Fruit fly (Drosophila melanogaster) whole organism, embryonic: Measurements from ENCODE around the gene Ir67a.

Source experiments
- Ada2b ChIP-seq: fragments of 200-800 bp; sonication (Bioruptor generic); IDR thresholded peaks from 2 replicates; pipeline ENCODE4 v1.3.6; 2022; ENCODE audit warnings: missing biosample characterization, missing genetic modification characterization
- BEAF-32 ChIP-seq: fragments of 200-800 bp; sonication (Bioruptor generic); optimal IDR thresholded peaks from 3 replicates; lab custom pipeline; 2017; ENCODE audit warnings: missing biosample characterization, missing genetic modification characterization, mild to moderate bottlenecking, moderate library complexity, missing genetic modification reagents
- BtbVII ChIP-seq: fragments of 200-800 bp; sonication (Bioruptor generic); optimal IDR thresholded peaks from 3 replicates; lab custom pipeline; 2017; ENCODE audit warnings: missing biosample characterization, mild to moderate bottlenecking, missing genetic modification characterization
- CG10366 ChIP-seq: fragments of 200-800 bp; sonication (Bioruptor generic); IDR thresholded peaks from 2 replicates; pipeline ENCODE4 v1.3.6; 2022; ENCODE audit warnings: missing biosample characterization, missing genetic modification characterization
- CG10565 ChIP-seq: fragments of 200-800 bp; sonication (Bioruptor generic); optimal IDR thresholded peaks from 3 replicates; lab custom pipeline; 2016; ENCODE audit warnings: missing biosample characterization, mild to moderate bottlenecking, missing genetic modification characterization
- CG11695 ChIP-seq: fragments of 200-800 bp; sonication (Bioruptor generic); IDR thresholded peaks from 3 replicates; pipeline ENCODE4 v1.3.6; 2022; ENCODE audit warnings: missing biosample characterization, missing genetic modification characterization
- CG12219 ChIP-seq: fragments of 200-800 bp; sonication (Bioruptor generic); optimal IDR thresholded peaks from 3 replicates; lab custom pipeline; 2018; ENCODE audit warnings: missing biosample characterization, mild to moderate bottlenecking, missing genetic modification characterization
- CG12659 ChIP-seq: fragments of 200-800 bp; sonication (Bioruptor generic); optimal IDR thresholded peaks from 3 replicates; lab custom pipeline; 2017; ENCODE audit warnings: mild to moderate bottlenecking, missing biosample characterization, missing genetic modification reagents, missing genetic modification characterization
- CG13775 ChIP-seq: fragments of 200-800 bp; sonication (Bioruptor generic); optimal IDR thresholded peaks from 3 replicates; lab custom pipeline; 2017; ENCODE audit warnings: missing biosample characterization, mild to moderate bottlenecking, missing genetic modification characterization
- CG14441 ChIP-seq: fragments of 200-800 bp; sonication (Bioruptor generic); IDR thresholded peaks from 2 replicates; pipeline ENCODE4 v1.3.6; 2022; ENCODE audit warnings: missing biosample characterization, missing genetic modification characterization
- CG1603 ChIP-seq: fragments of 200-800 bp; sonication (Bioruptor generic); optimal IDR thresholded peaks from 2 replicates; lab custom pipeline; 2019; ENCODE audit warnings: missing biosample characterization, mild to moderate bottlenecking, missing genetic modification characterization, moderate library complexity
- CG17359 ChIP-seq: fragments of 200-800 bp; sonication (Bioruptor generic); optimal IDR thresholded peaks from 3 replicates; lab custom pipeline; 2018; ENCODE audit warnings: missing biosample characterization, mild to moderate bottlenecking, missing genetic modification characterization, moderate library complexity
- CG17912 ChIP-seq: fragments of 200-800 bp; sonication (Bioruptor generic); optimal IDR thresholded peaks from 2 replicates; lab custom pipeline; 2018; ENCODE audit warnings: missing biosample characterization, mild to moderate bottlenecking, missing genetic modification characterization
- CG30431 ChIP-seq: fragments of 200-800 bp; sonication (Bioruptor generic); optimal IDR thresholded peaks from 2 replicates; lab custom pipeline; 2017; ENCODE audit warnings: missing biosample characterization, missing genetic modification characterization
- CG32532 ChIP-seq: fragments of 200-800 bp; sonication (Bioruptor generic); IDR thresholded peaks from 2 replicates; pipeline ENCODE4 v1.3.6; 2022; ENCODE audit warnings: missing biosample characterization, missing genetic modification characterization
- CG3726 ChIP-seq: fragments of 200-800 bp; sonication (Bioruptor generic); IDR thresholded peaks from 3 replicates; pipeline ENCODE4, ENCODE4 v1.3.6; 2022; ENCODE audit warnings: missing biosample characterization, missing genetic modification characterization
- CG6175 ChIP-seq: fragments of 200-800 bp; sonication (Bioruptor generic); IDR thresholded peaks from 3 replicates; pipeline ENCODE4 v1.3.6; 2022; ENCODE audit warnings: missing biosample characterization, missing genetic modification characterization
- CG6683 ChIP-seq: fragments of 200-800 bp; sonication (Bioruptor generic); optimal IDR thresholded peaks from 2 replicates; lab custom pipeline; 2017; ENCODE audit warnings: missing biosample characterization, mild to moderate bottlenecking, missing genetic modification characterization, missing genetic modification reagents
- CG7839 ChIP-seq: fragments of 200-800 bp; sonication (Bioruptor generic); optimal IDR thresholded peaks from 3 replicates; lab custom pipeline; 2018; ENCODE audit warnings: missing biosample characterization, mild to moderate bottlenecking, missing genetic modification characterization, moderate library complexity
- CG9215 ChIP-seq: fragments of 200-800 bp; sonication (Bioruptor generic); IDR thresholded peaks from 2 replicates; pipeline ENCODE4 v1.3.6; 2022; ENCODE audit warnings: missing biosample characterization, missing genetic modification characterization
- CG9932 ChIP-seq: fragments of 200-800 bp; sonication (Bioruptor generic); IDR thresholded peaks from 2 replicates; pipeline ENCODE4 v1.3.6; 2022; ENCODE audit warnings: missing biosample characterization, missing genetic modification characterization
- ERR ChIP-seq: fragments of 200-800 bp; sonication (Bioruptor generic); optimal IDR thresholded peaks from 2 replicates; lab custom pipeline; 2016; ENCODE audit warnings: missing biosample characterization, missing genetic modification characterization
- Eip74EF ChIP-seq, 2 experiments: fragments of 200-800 bp in 1 of 2; fragments of >200 bp in 1 of 2; sonication (Bioruptor generic) in 1 of 2; optimal IDR thresholded peaks; 2 replicates each; lab custom pipeline; 2017 to 2019; ENCODE audit warnings: missing biosample characterization in 2 of 2, missing genetic modification characterization in 2 of 2, mild to moderate bottlenecking in 1 of 2, moderate library complexity in 1 of 2
- Hr51 ChIP-seq, 2 experiments: fragments of 200-800 bp; sonication (Bioruptor generic); optimal IDR thresholded peaks; 2 replicates in 1 of 2; 3 replicates in 1 of 2; lab custom pipeline; 2016 to 2018; ENCODE audit warnings: missing biosample characterization in 2 of 2, missing genetic modification characterization in 2 of 2, mild to moderate bottlenecking in 1 of 2, moderate library complexity in 1 of 2
- MBD-R2 ChIP-seq: fragments of 200-800 bp; sonication (Bioruptor generic); IDR thresholded peaks from 2 replicates; pipeline ENCODE4 v1.3.6; 2022; ENCODE audit warnings: missing biosample characterization, missing genetic modification characterization
- Oli ChIP-seq: fragments of 200-800 bp; sonication (Bioruptor generic); optimal IDR thresholded peaks from 2 replicates; lab custom pipeline; 2018; ENCODE audit warnings: missing biosample characterization, mild to moderate bottlenecking, missing genetic modification characterization, moderate library complexity
- Opbp ChIP-seq: fragments of 200-800 bp; sonication (Bioruptor generic); IDR thresholded peaks from 3 replicates; pipeline ENCODE4 v1.3.6; 2022; ENCODE audit warnings: missing biosample characterization, missing genetic modification characterization; ENCODE audit not compliant: partially characterized antibody
- PHDP ChIP-seq: fragments of 200-800 bp; sonication (Bioruptor generic); optimal IDR thresholded peaks from 3 replicates; lab custom pipeline; 2018; ENCODE audit warnings: missing biosample characterization, mild to moderate bottlenecking, missing genetic modification characterization, moderate library complexity
- Rfx ChIP-seq: fragments of 200-800 bp; sonication (Bioruptor generic); IDR thresholded peaks from 2 replicates; pipeline ENCODE4 v1.3.6; 2022; ENCODE audit warnings: missing biosample characterization, missing genetic modification characterization
- Sin3A ChIP-seq: fragments of >200 bp; optimal IDR thresholded peaks from 2 replicates; lab custom pipeline; 2018
- Sox102F ChIP-seq: fragments of 200-800 bp; sonication (Bioruptor generic); optimal IDR thresholded peaks from 2 replicates; lab custom pipeline; 2018; ENCODE audit warnings: missing biosample characterization, mild to moderate bottlenecking, missing genetic modification characterization, moderate library complexity
- YL-1 ChIP-seq: fragments of 200-800 bp; sonication (Bioruptor generic); optimal IDR thresholded peaks from 3 replicates; lab custom pipeline; 2017; ENCODE audit warnings: missing biosample characterization, mild to moderate bottlenecking, missing genetic modification characterization
- esg ChIP-seq: fragments of 200-800 bp; sonication (Bioruptor generic); conservative IDR thresholded peaks from 2 replicates; pipeline ENCODE4 v1.3.6; 2022; ENCODE audit warnings: missing biosample characterization, missing genetic modification characterization
- fd96Cb ChIP-seq: fragments of 200-800 bp; sonication (Bioruptor generic); optimal IDR thresholded peaks from 2 replicates; lab custom pipeline; 2018; ENCODE audit warnings: missing biosample characterization, mild to moderate bottlenecking, missing genetic modification characterization, moderate library complexity
- gem ChIP-seq: fragments of 200-800 bp; sonication (Bioruptor generic); optimal IDR thresholded peaks from 2 replicates; lab custom pipeline; 2019; ENCODE audit warnings: missing biosample characterization, mild to moderate bottlenecking, missing genetic modification characterization, moderate library complexity
- grau ChIP-seq: fragments of 200-800 bp; optimal IDR thresholded peaks from 3 replicates; lab custom pipeline; 2019; ENCODE audit warnings: missing biosample characterization, mild to moderate bottlenecking, missing genetic modification characterization, moderate library complexity
- hkb ChIP-seq, 2 experiments: fragments of 200-800 bp in 1 of 2; fragments of >200 bp in 1 of 2; sonication (Bioruptor generic) in 1 of 2; IDR thresholded peaks in 1 of 2; optimal IDR thresholded peaks in 1 of 2; 2 replicates each; pipeline versions ENCODE4 v1.3.6 to Lab custom; 2017 to 2022; ENCODE audit warnings: missing biosample characterization in 1 of 2, missing genetic modification characterization in 1 of 2
- lab ChIP-seq: fragments of 200-800 bp; sonication (Bioruptor generic); optimal IDR thresholded peaks from 3 replicates; lab custom pipeline; 2017; ENCODE audit warnings: missing biosample characterization, missing genetic modification characterization, mild to moderate bottlenecking, moderate library complexity, missing genetic modification reagents
- org-1 ChIP-seq: fragments of 200-800 bp; sonication (Bioruptor generic); optimal IDR thresholded peaks from 2 replicates; lab custom pipeline; 2017; ENCODE audit warnings: missing biosample characterization, missing genetic modification characterization
- phol ChIP-seq: fragments of 200-800 bp; sonication (Bioruptor generic); optimal IDR thresholded peaks from 3 replicates; lab custom pipeline; 2018; ENCODE audit warnings: missing biosample characterization, mild to moderate bottlenecking, missing genetic modification characterization, moderate library complexity
- pita ChIP-seq: fragments of 200-800 bp; sonication (Bioruptor generic); optimal IDR thresholded peaks from 2 replicates; lab custom pipeline; 2017; ENCODE audit warnings: missing biosample characterization, mild to moderate bottlenecking, missing genetic modification characterization
- pum ChIP-seq: fragments of 200-800 bp; sonication (Bioruptor generic); optimal IDR thresholded peaks from 2 replicates; lab custom pipeline; 2016; ENCODE audit warnings: missing biosample characterization, missing genetic modification characterization
- slbo ChIP-seq: fragments of 200-800 bp; sonication (Bioruptor generic); IDR thresholded peaks from 2 replicates; pipeline ENCODE4 v1.3.6; 2022; ENCODE audit warnings: missing biosample characterization, missing genetic modification characterization
- slp2 ChIP-seq: fragments of 200-800 bp; sonication (Bioruptor generic); optimal IDR thresholded peaks from 2 replicates; lab custom pipeline; 2016; ENCODE audit warnings: missing biosample characterization, missing genetic modification characterization
- sob ChIP-seq: fragments of 200-800 bp; sonication (Bioruptor generic); IDR thresholded peaks from 2 replicates; pipeline ENCODE4 v1.3.6; 2022; ENCODE audit warnings: missing biosample characterization, missing genetic modification characterization
- unc-4 ChIP-seq: fragments of 200-800 bp; sonication (Bioruptor generic); IDR thresholded peaks from 2 replicates; pipeline ENCODE4 v1.3.6; 2022; ENCODE audit warnings: missing biosample characterization, missing genetic modification characterization; ENCODE audit not compliant: partially characterized antibody
- vvl ChIP-seq: fragments of 200-800 bp; sonication (Bioruptor generic); IDR thresholded peaks from 2 replicates; pipeline ENCODE4 v1.3.6; 2022; ENCODE audit warnings: missing biosample characterization, missing genetic modification characterization
- zen2 ChIP-seq: fragments of 200-800 bp; sonication (Bioruptor generic); IDR thresholded peaks from 3 replicates; pipeline ENCODE4 v1.3.6; 2022; ENCODE audit warnings: missing biosample characterization, missing genetic modification characterization; ENCODE audit not compliant: partially characterized antibody

Ir67a gene

dm6 chr3L:9552190-9552809, 8.5 kb upstream of the Ir67a start (continued):
- TF ChIP-seq fd96Cb (tag; lab: Kevin White, UChicago) (no peak), CG3726 (GFP tag; lab: Robert Waterston, UW) (no peak), Hr51 (GFP tag; optimal IDR thresholded peaks at IDR 0.05; lab: Kevin White, UChicago) (peak in 1 of 2 experiments; percentile 58), CG10565 (GFP tag; lab: Kevin White, UChicago) (no peak), sob (GFP tag; lab: Robert Waterston, UW) (peak; percentile 46), Oli (tag; lab: Kevin White, UChicago) (peak; percentile 36), CG32532 (GFP tag; lab: Robert Waterston, UW) (peak; percentile 9; the same call in 1 of the 2 replicates), grau (tag; lab: Kevin White, UChicago) (peak; percentile 74), Opbp (no peak), gem (tag; lab: Kevin White, UChicago) (peak; percentile 23), Eip74EF (GFP tag; optimal IDR thresholded peaks at IDR 0.05; lab: Kevin White, UChicago) (peak in 1 of 2 experiments; percentile 19), BtbVII (GFP tag; lab: Kevin White, UChicago) (no peak), YL-1 (GFP tag; lab: Kevin White, UChicago) (no peak), slbo (GFP tag; lab: Robert Waterston, UW) (peak; percentile 38; the same call in 1 of the 2 replicates), pum (GFP tag; lab: Kevin White, UChicago) (no peak), CG14441 (peak; percentile 38), CG9932 (no peak), Rfx (GFP tag; lab: Robert Waterston, UW) (peak; percentile 50), CG17359 (tag; lab: Kevin White, UChicago) (peak; percentile 39), CG11695 (GFP tag; lab: Robert Waterston, UW) (0 out of 3 replicates have a peak, but pooled peaks have one; percentile 19), CG12659 (GFP tag; lab: Kevin White, UChicago) (no peak), slp2 (no peak), MBD-R2 (GFP tag; lab: Robert Waterston, UW) (peak; percentile 23; the same call in 1 of the 2 replicates), CG12219 (GFP tag; lab: Kevin White, UChicago) (peak; percentile 7), CG6175 (no peak), CG30431 (no peak), unc-4 (GFP tag; lab: Robert Waterston, UW) (no peak), CG6683 (no peak), ERR (GFP tag; lab: Kevin White, UChicago) (no peak), org-1 (GFP tag; lab: Kevin White, UChicago) (no peak), BEAF-32 (GFP tag; lab: Kevin White, UChicago) (no peak), CG13775 (GFP tag; lab: Kevin White, UChicago) (no peak), CG1603 (tag; lab: Kevin White, UChicago) (no peak), Sin3A (no peak), CG9215 (GFP tag; lab: Robert Waterston, UW) (no peak), pita (no peak), phol (tag; lab: Kevin White, UChicago) (peak; percentile 0), Ada2b (GFP tag; lab: Robert Waterston, UW) (peak; percentile 43), lab (peak; percentile 37), zen2 (GFP tag; lab: Robert Waterston, UW) (no peak), CG17912 (GFP tag; lab: Kevin White, UChicago) (no peak), Sox102F (GFP tag; lab: Kevin White, UChicago) (peak; percentile 60), PHDP (peak; percentile 21), esg (GFP tag; lab: Robert Waterston, UW) (peak; percentile 27; the same call in 1 of the 2 replicates), CG7839 (tag; lab: Kevin White, UChicago) (peak; percentile 50), CG10366 (0 out of 2 replicates have a peak, but pooled peaks have one; percentile 25), vvl (peak; percentile 29; the same call in 1 of the 2 replicates), hkb (optimal IDR thresholded peaks at IDR 0.05; lab: Kevin White, UChicago) (no peak), hkb (GFP tag; IDR thresholded peaks at IDR 0.05; lab: Robert Waterston, UW) (peak; percentile 37)
